Fruit fly (Drosophila melanogaster): ENCODE measurements around the gene CG18179.

- no peak for TF ChIP-seq CG8478 (optimal IDR thresholded peaks at IDR 0.05)
- TF ChIP-seq EcR (GFP tag; optimal IDR thresholded peaks at IDR 0.05), result no peak
- no peak for TF ChIP-seq psq (optimal IDR thresholded peaks at IDR 0.05)
Measured at dm6 chr3L:9677260-9677659, 38.2 kb downstream of the CG18179 start.
